Worm (Caenorhabditis elegans) whole organism, L4/young adult: ENCODE data around the gene mvk-1.

ENCODE experiments used
- W03F9.2 ChIP-seq: fragments of 150-350 bp; optimal IDR thresholded peaks from 2 replicates; lab custom pipeline; 2014; ENCODE audit warnings: missing biosample characterization, missing genetic modification characterization
- dao-5 ChIP-seq: sonication (generic microtip); optimal IDR thresholded peaks from 2 replicates; lab custom pipeline; 2016; ENCODE audit warnings: missing genotype, missing genetic modification characterization, moderate library complexity, missing compliant biosample characterization
- him-1 ChIP-seq: sonication (generic microtip); optimal IDR thresholded peaks from 2 replicates; lab custom pipeline; 2016; ENCODE audit warnings: missing genotype, missing genetic modification reagents, missing genetic modification characterization, missing compliant biosample characterization

DNA sequence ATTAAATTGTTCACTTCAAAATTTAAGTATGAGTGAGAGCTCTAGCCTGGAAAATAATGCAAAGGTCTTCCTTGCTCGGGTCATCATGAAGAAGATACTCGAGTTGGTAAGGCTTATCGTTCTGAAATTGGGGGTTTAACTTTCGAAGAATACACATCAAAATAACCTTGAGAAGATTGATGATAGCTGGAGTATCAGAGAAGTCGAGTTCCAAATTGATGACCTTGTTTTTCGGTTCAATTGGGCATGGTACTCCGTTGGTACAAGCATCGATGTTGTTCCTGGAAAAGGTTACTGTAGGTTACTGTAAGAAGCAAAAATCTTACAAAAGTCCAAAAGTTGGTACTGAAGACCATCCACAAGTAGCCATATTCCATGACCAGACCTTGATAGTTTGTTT is 40.1 kb upstream of the mvk-1 start:
- TF ChIP-seq dao-5 (tag; lab: Kevin White, UChicago) (no peak), W03F9.2 (no peak), him-1 (tag; lab: Kevin White, UChicago) (no peak)
